Worm (Caenorhabditis elegans): Measurements from ENCODE around the gene ZK809.1.

DNA sequence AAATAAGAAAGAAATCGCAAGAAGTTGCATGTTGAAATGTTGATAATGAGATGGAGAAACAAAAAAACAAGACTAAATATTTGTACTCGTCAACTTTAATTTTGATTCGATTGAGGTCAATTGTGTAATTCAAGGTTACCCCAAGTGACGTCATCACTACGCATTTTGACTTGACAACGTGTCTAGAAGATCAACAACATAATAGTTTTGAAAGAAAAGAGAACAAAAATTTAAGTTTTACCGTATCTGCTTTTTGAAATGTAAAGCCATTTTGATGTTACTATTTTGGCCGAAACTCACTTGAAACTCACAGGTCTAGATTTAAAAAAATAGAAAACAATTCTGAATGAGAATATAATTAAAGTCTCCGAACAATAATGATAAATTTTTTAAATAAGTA is 21.0 kb upstream of the ZK809.1 start, which contains the start of gene dsl-5:
- TF ChIP-seq fkh-10 (GFP tag; optimal IDR thresholded peaks at IDR 0.05) (no peak), fos-1 (tag; optimal IDR thresholded peaks at IDR 0.05) (no peak), nhr-237 (tag; optimal IDR thresholded peaks at IDR 0.05) (no peak), ztf-11 (tag; optimal IDR thresholded peaks at IDR 0.05) (no peak), ztf-4 (tag; optimal IDR thresholded peaks at IDR 0.05) (no peak)
